Fruit fly (Drosophila melanogaster) S2 (cell line): Measurements from ENCODE around the gene CG32391.

Source experiments
- CG8478 ChIP-seq: fragments of >200 bp; optimal IDR thresholded peaks from 2 replicates; lab custom pipeline; 2018
- CTCF ChIP-seq, 2 experiments: fragments of >200 bp; optimal IDR thresholded peaks; 2 replicates each; lab custom pipeline; 2018

dm6 chr3L:7113010-7113409 is 44.0 kb upstream of the CG32391 start:
- TF ChIP-seq CG8478: no peak
- TF ChIP-seq CTCF (optimal IDR thresholded peaks at IDR 0.05; lab: Kevin White, UChicago): no peak
